Fruit fly (Drosophila melanogaster): ENCODE data around the gene Sfp87B.

dm6 chr3R:12226239-12226638 is 46.7 kb upstream of the Sfp87B start, which contains the start of gene CG12256:
- TF ChIP-seq Dll (optimal IDR thresholded peaks at IDR 0.05) = no peak
- no peak for TF ChIP-seq pan (optimal IDR thresholded peaks at IDR 0.05)
- no peak for TF ChIP-seq usp (GFP tag; optimal IDR thresholded peaks at IDR 0.05)
- no peak for TF ChIP-seq psq (optimal IDR thresholded peaks at IDR 0.05)
